Worm (Caenorhabditis elegans): ENCODE data around the gene cest-12.

ce11 chrIII:12067736-12068135 lies 39.6 kb downstream of the cest-12 start:
- TF ChIP-seq nhr-237 (tag; optimal IDR thresholded peaks at IDR 0.05) = no peak
- TF ChIP-seq R02D3.7 (tag; optimal IDR thresholded peaks at IDR 0.05) = no peak
- TF ChIP-seq unc-39 (tag; optimal IDR thresholded peaks at IDR 0.05) = no peak

Measured in whole organism, L2 larva.